Worm (Caenorhabditis elegans): ENCODE results near the gene cit-1.1.

DNA sequence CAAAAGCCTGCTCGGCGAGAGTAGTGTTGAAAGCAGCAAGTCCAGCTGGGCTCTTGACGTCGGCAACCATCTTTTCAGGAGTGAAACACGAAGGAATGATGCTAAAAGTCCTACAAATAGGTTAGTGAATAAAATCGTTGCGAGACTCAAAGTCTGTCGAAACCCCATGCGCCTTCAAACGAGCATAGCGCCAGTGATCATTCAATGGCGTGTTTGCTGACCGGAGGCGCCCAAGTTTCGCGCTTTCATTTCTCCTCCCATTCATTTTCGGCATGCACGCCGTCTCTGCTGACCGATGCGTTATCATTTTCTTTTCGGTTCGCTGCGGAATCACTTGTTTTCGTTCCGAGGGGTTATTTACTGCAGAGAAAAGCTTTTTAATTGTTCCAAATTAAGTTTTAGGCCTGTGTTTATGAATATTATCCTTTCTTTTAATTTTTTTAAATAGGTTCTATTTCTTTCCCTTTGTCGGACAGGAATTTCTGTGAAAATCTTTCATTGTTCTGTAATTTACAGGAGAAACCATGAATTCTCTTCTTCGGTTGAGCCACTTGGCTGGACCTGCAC is 36.3 kb downstream of the cit-1.1 start, which contains the start of the genes eef-1B.1 and aco-2:
- no peak for TF ChIP-seq aly-2 (tag; optimal IDR thresholded peaks at IDR 0.05)
- TF ChIP-seq mab-5 (tag; optimal IDR thresholded peaks at IDR 0.05): peak; percentile 86
- TF ChIP-seq elt-1 (tag; optimal IDR thresholded peaks at IDR 0.05): no peak
- no peak for TF ChIP-seq unc-39 (tag; optimal IDR thresholded peaks at IDR 0.05)
- no peak for TF ChIP-seq ama-1 (optimal IDR thresholded peaks at IDR 0.05)
- peak; percentile 52 for TF ChIP-seq zag-1 (tag; optimal IDR thresholded peaks at IDR 0.05)
- peak; percentile 75 for TF ChIP-seq sem-4 (tag; optimal IDR thresholded peaks at IDR 0.05)
- TF ChIP-seq nhr-77 (tag; optimal IDR thresholded peaks at IDR 0.05): peak; percentile 80
- TF ChIP-seq sma-3 (GFP tag; optimal IDR thresholded peaks at IDR 0.05): peak; percentile 94
- TF ChIP-seq egl-27 (tag; optimal IDR thresholded peaks at IDR 0.05): peak; percentile 87
- no peak for TF ChIP-seq elt-3 (tag; optimal IDR thresholded peaks at IDR 0.05)
- peak; percentile 52 for TF ChIP-seq skn-1 (tag; optimal IDR thresholded peaks at IDR 0.05)
- TF ChIP-seq gmeb-1 (tag; optimal IDR thresholded peaks at IDR 0.05): peak; percentile 93
- TF ChIP-seq unc-62 (GFP tag; optimal IDR thresholded peaks at IDR 0.05): peak; percentile 26

Data from whole organism, L2 larva.